Worm (Caenorhabditis elegans) whole organism, young adult: Measurements from ENCODE around the gene C49C8.5.

Experiments
- B0336.3 ChIP-seq: fragments of 200-800 bp; sonication (Bioruptor generic); IDR thresholded peaks from 2 replicates; pipeline ENCODE4 v1.3.6; 2022; ENCODE audit warnings: missing genetic modification characterization, missing compliant biosample characterization
- F10E7.11 ChIP-seq: sonication (generic microtip); optimal IDR thresholded peaks from 2 replicates; lab custom pipeline; 2017; ENCODE audit warnings: mild to moderate bottlenecking, missing genetic modification characterization, moderate library complexity, missing compliant biosample characterization
- F22D6.2 ChIP-seq: sonication (generic microtip); optimal IDR thresholded peaks from 2 replicates; lab custom pipeline; 2016; ENCODE audit warnings: mild to moderate bottlenecking, missing genetic modification characterization, missing compliant biosample characterization
- F49E8.2 ChIP-seq: sonication (generic microtip); optimal IDR thresholded peaks from 3 replicates; lab custom pipeline; 2017; ENCODE audit warnings: missing genetic modification characterization, mild to moderate bottlenecking, missing compliant biosample characterization, antibody characterized with exemption, moderate library complexity; ENCODE audit not compliant: insufficient read depth
- K11D2.4 ChIP-seq: fragments of 200-800 bp; sonication (Bioruptor generic); IDR thresholded peaks from 2 replicates; pipeline ENCODE4 v1.3.6; 2022; ENCODE audit warnings: missing genetic modification reagents, missing genetic modification characterization, missing compliant biosample characterization
- K12H6.12 ChIP-seq: fragments of 200-800 bp; sonication (Bioruptor generic); optimal IDR thresholded peaks from 2 replicates; lab custom pipeline; 2018; ENCODE audit warnings: mild to moderate bottlenecking, missing genetic modification characterization, missing compliant biosample characterization
- Y53G8AR.9 ChIP-seq: fragments of 200-800 bp; sonication (Bioruptor generic); conservative IDR thresholded peaks from 2 replicates; pipeline ENCODE4 v1.3.6; 2022; ENCODE audit warnings: missing genetic modification reagents, missing genetic modification characterization, missing compliant biosample characterization
- Y67H2A.10 ChIP-seq: fragments of 200-800 bp; sonication (Bioruptor generic); conservative IDR thresholded peaks from 2 replicates; pipeline ENCODE4 v1.3.6; 2022; ENCODE audit warnings: missing genetic modification reagents, missing genetic modification characterization, missing compliant biosample characterization
- Y79H2A.3 ChIP-seq: fragments of 200-800 bp; sonication (Bioruptor generic); conservative IDR thresholded peaks from 2 replicates; pipeline ENCODE4 v1.3.6; 2022; ENCODE audit warnings: missing genetic modification reagents, missing genetic modification characterization, missing compliant biosample characterization
- ama-1 ChIP-seq, 3 experiments: fragments of 150-350 bp in 1 of 3; sonication (generic microtip) in 2 of 3; optimal IDR thresholded peaks; 2 replicates each; lab custom pipeline; 2014 to 2018; ENCODE audit warnings: missing biosample characterization in 2 of 3, missing genetic modification characterization in 2 of 3, missing genetic modification reagents in 2 of 3
- atf-7 ChIP-seq: sonication (generic microtip); optimal IDR thresholded peaks from 2 replicates; lab custom pipeline; 2017; ENCODE audit warnings: mild to moderate bottlenecking, missing genetic modification characterization, missing compliant biosample characterization
- athp-1 ChIP-seq: sonication (generic microtip); optimal IDR thresholded peaks from 2 replicates; lab custom pipeline; 2017; ENCODE audit warnings: mild to moderate bottlenecking, missing genetic modification characterization, missing compliant biosample characterization
- attf-5 ChIP-seq: fragments of 200-800 bp; sonication (Bioruptor generic); optimal IDR thresholded peaks from 2 replicates; lab custom pipeline; 2018; ENCODE audit warnings: mild to moderate bottlenecking, missing genetic modification characterization, missing compliant biosample characterization
- bed-2 ChIP-seq: fragments of 200-800 bp; sonication (Bioruptor generic); IDR thresholded peaks from 2 replicates; pipeline ENCODE4 v1.3.6; 2022; ENCODE audit warnings: missing genetic modification reagents, missing genetic modification characterization, missing compliant biosample characterization
- cebp-1 ChIP-seq, 2 experiments: fragments of 200-800 bp in 1 of 2; sonication (Bioruptor generic) in 1 of 2; sonication (generic microtip) in 1 of 2; IDR thresholded peaks in 1 of 2; optimal IDR thresholded peaks in 1 of 2; 2 replicates each; pipeline versions ENCODE4 v1.3.6 to Lab custom; 2017 to 2022; ENCODE audit warnings: missing compliant biosample characterization in 2 of 2, missing genetic modification characterization in 2 of 2, mild to moderate bottlenecking in 1 of 2, missing genetic modification reagents in 1 of 2, moderate library complexity in 1 of 2
- ceh-100 ChIP-seq: fragments of 200-800 bp; sonication (Bioruptor generic); IDR thresholded peaks from 2 replicates; pipeline ENCODE4 v1.3.6; 2022; ENCODE audit warnings: missing genetic modification reagents, missing genetic modification characterization, missing compliant biosample characterization
- ceh-40 ChIP-seq: fragments of 200-800 bp; sonication (Bioruptor generic); IDR thresholded peaks from 2 replicates; pipeline ENCODE4 v1.3.6; 2022; ENCODE audit warnings: missing genetic modification characterization, missing compliant biosample characterization
- ceh-91 ChIP-seq: fragments of 200-800 bp; sonication (Bioruptor generic); IDR thresholded peaks from 2 replicates; pipeline ENCODE4 v1.3.6; 2022; ENCODE audit warnings: missing genetic modification reagents, missing genetic modification characterization, missing compliant biosample characterization
- chd-7 ChIP-seq: sonication (generic microtip); optimal IDR thresholded peaks from 2 replicates; lab custom pipeline; 2016; ENCODE audit warnings: mild to moderate bottlenecking, missing genetic modification characterization, moderate library complexity, missing compliant biosample characterization
- egl-18 ChIP-seq: fragments of 200-800 bp; sonication (Bioruptor generic); IDR thresholded peaks from 2 replicates; pipeline ENCODE4 v1.3.6; 2022; ENCODE audit warnings: missing genetic modification reagents, missing genetic modification characterization, missing compliant biosample characterization
- egl-44 ChIP-seq: fragments of 200-800 bp; sonication (Bioruptor generic); IDR thresholded peaks from 2 replicates; pipeline ENCODE4 v1.3.6; 2022; ENCODE audit warnings: missing genetic modification reagents, missing genetic modification characterization, missing compliant biosample characterization
- gei-17 ChIP-seq: fragments of 200-800 bp; sonication (Bioruptor generic); optimal IDR thresholded peaks from 2 replicates; lab custom pipeline; 2018; ENCODE audit warnings: mild to moderate bottlenecking, missing genetic modification characterization, missing compliant biosample characterization
- him-1 ChIP-seq: sonication (generic microtip); optimal IDR thresholded peaks from 2 replicates; lab custom pipeline; 2016; ENCODE audit warnings: missing genotype, missing genetic modification reagents, missing genetic modification characterization, missing compliant biosample characterization
- hlh-26 ChIP-seq: fragments of 200-800 bp; sonication (Bioruptor generic); conservative IDR thresholded peaks from 2 replicates; pipeline ENCODE4 v1.3.6; 2022; ENCODE audit warnings: missing genetic modification reagents, missing genetic modification characterization, missing compliant biosample characterization
- hmg-1.2 ChIP-seq: fragments of 200-800 bp; sonication (Bioruptor generic); IDR thresholded peaks from 2 replicates; pipeline ENCODE4 v1.3.6; 2022; ENCODE audit warnings: missing genetic modification reagents, missing genetic modification characterization, missing compliant biosample characterization
- hmg-20 ChIP-seq: fragments of 200-800 bp; sonication (Bioruptor generic); IDR thresholded peaks from 2 replicates; pipeline ENCODE4 v1.3.6; 2022; ENCODE audit warnings: missing genetic modification reagents, missing genetic modification characterization, missing compliant biosample characterization
- lin-35 ChIP-seq, 3 experiments: fragments of 150-350 bp in 2 of 3; sonication (generic microtip) in 1 of 3; optimal IDR thresholded peaks; 2 replicates each; lab custom pipeline; 2014 to 2018; ENCODE audit warnings: missing biosample characterization in 3 of 3, missing genetic modification characterization in 3 of 3, missing genetic modification reagents in 3 of 3
- madf-6 ChIP-seq: fragments of 200-800 bp; sonication (Bioruptor generic); IDR thresholded peaks from 2 replicates; pipeline ENCODE4 v1.3.6; 2022; ENCODE audit warnings: missing genetic modification reagents, missing genetic modification characterization, missing compliant biosample characterization
- mcd-1 ChIP-seq: fragments of 200-800 bp; sonication (Bioruptor generic); IDR thresholded peaks from 2 replicates; pipeline ENCODE4 v1.3.6; 2022; ENCODE audit warnings: missing genetic modification reagents, missing genetic modification characterization, missing compliant biosample characterization
- nhr-120 ChIP-seq: fragments of 200-800 bp; sonication (Bioruptor generic); IDR thresholded peaks from 2 replicates; pipeline ENCODE4 v1.3.6; 2022; ENCODE audit warnings: missing genetic modification characterization, missing compliant biosample characterization
- nhr-27 ChIP-seq: fragments of 200-800 bp; sonication (Bioruptor generic); optimal IDR thresholded peaks from 2 replicates; lab custom pipeline; 2018; ENCODE audit warnings: mild to moderate bottlenecking, missing genetic modification characterization, moderate library complexity, missing compliant biosample characterization
- rec-8 ChIP-seq, 2 experiments: sonication (generic microtip); optimal IDR thresholded peaks; 2 replicates each; lab custom pipeline; 2016; ENCODE audit warnings: mild to moderate bottlenecking in 2 of 2, missing genetic modification characterization in 2 of 2, missing genetic modification reagents in 2 of 2, missing genotype in 2 of 2, missing biosample characterization in 1 of 2, missing compliant biosample characterization in 1 of 2, moderate library complexity in 1 of 2
- rpc-1 ChIP-seq, 2 experiments: fragments of 150-350 bp in 1 of 2; sonication (generic microtip) in 1 of 2; optimal IDR thresholded peaks; 2 replicates each; lab custom pipeline; 2014 to 2018; ENCODE audit warnings: missing biosample characterization in 1 of 2, missing genetic modification characterization in 1 of 2, missing genetic modification reagents in 1 of 2, missing genotype in 1 of 2
- snpc-4 ChIP-seq, 5 experiments: fragments of 150-350 bp in 1 of 5; sonication (generic microtip) in 4 of 5; optimal IDR thresholded peaks; 2 replicates each; lab custom pipeline; 2014 to 2018; ENCODE audit warnings: missing genetic modification characterization in 5 of 5, missing biosample characterization in 3 of 5, antibody characterized with exemption in 2 of 5, mild to moderate bottlenecking in 2 of 5, missing compliant biosample characterization in 2 of 5, missing genotype in 2 of 5, moderate library complexity in 2 of 5, missing genetic modification reagents in 1 of 5
- somi-1 ChIP-seq: fragments of 200-800 bp; sonication (Bioruptor generic); optimal IDR thresholded peaks from 2 replicates; lab custom pipeline; 2018; ENCODE audit warnings: mild to moderate bottlenecking, missing genetic modification characterization, missing compliant biosample characterization
- zfh-2 ChIP-seq: fragments of 200-800 bp; sonication (Bioruptor generic); conservative IDR thresholded peaks from 2 replicates; pipeline ENCODE4 v1.3.6; 2022; ENCODE audit warnings: missing genetic modification reagents, missing genetic modification characterization, missing compliant biosample characterization
- ztf-18 ChIP-seq: sonication (generic microtip); optimal IDR thresholded peaks from 2 replicates; lab custom pipeline; 2016; ENCODE audit warnings: missing genotype, mild to moderate bottlenecking, missing genetic modification characterization, missing compliant biosample characterization
- ztf-25 ChIP-seq: fragments of 200-800 bp; sonication (Bioruptor generic); IDR thresholded peaks from 2 replicates; pipeline ENCODE4 v1.3.6; 2022; ENCODE audit warnings: missing genetic modification reagents, missing genetic modification characterization, missing compliant biosample characterization
- ztf-26 ChIP-seq: sonication (generic microtip); optimal IDR thresholded peaks from 2 replicates; lab custom pipeline; 2017; ENCODE audit warnings: missing genetic modification characterization, missing compliant biosample characterization
- ztf-28 ChIP-seq: fragments of 200-800 bp; sonication (Bioruptor generic); IDR thresholded peaks from 2 replicates; pipeline ENCODE4 v1.3.6; 2022; ENCODE audit warnings: missing genetic modification reagents, missing genetic modification characterization, missing compliant biosample characterization

The C49C8.5 gene

ce11 chrIV:8631033-8631432 lies 22.4 kb downstream of the C49C8.5 start, which contains the start of gene dgk-4:
Gene dgk-4 (plus strand): TSS chrIV:8631333.
- TF ChIP-seq ama-1 (optimal IDR thresholded peaks at IDR 0.05; lab: Kevin White, UChicago) (no peak), ama-1 (GFP tag; optimal IDR thresholded peaks at IDR 0.05; lab: Kevin White, UChicago) (no peak), ceh-91 (GFP tag; lab: Robert Waterston, UW) (no peak), athp-1 (no peak), ceh-40 (GFP tag; lab: Robert Waterston, UW) (no peak), gei-17 (no peak), Y79H2A.3 (GFP tag; lab: Robert Waterston, UW) (no peak), ztf-18 (no peak), egl-44 (GFP tag; lab: Robert Waterston, UW) (no peak)

- TF ChIP-seq B0336.3, result no peak
- no peak for TF ChIP-seq rec-8 (tag; optimal IDR thresholded peaks at IDR 0.05; lab: Kevin White, UChicago)
- TF ChIP-seq F22D6.2 (tag; lab: Kevin White, UChicago), result no peak
These were observed 23.2 kb downstream of the C49C8.5 start for ce11 chrIV:8630243-8630642.

- peak; percentile 81 for TF ChIP-seq zfh-2 (GFP tag; lab: Robert Waterston, UW)
- TF ChIP-seq ztf-18, result no peak
- TF ChIP-seq chd-7 (tag; lab: Kevin White, UChicago), result peak; percentile 53
- TF ChIP-seq hmg-1.2 (GFP tag; lab: Robert Waterston, UW), result peak; percentile 58; the same call in 1 of the 2 replicates
- TF ChIP-seq ceh-40 (GFP tag; lab: Robert Waterston, UW), result no peak
- peak in 1 of 3 experiments; percentile 73 for TF ChIP-seq lin-35 (GFP tag; optimal IDR thresholded peaks at IDR 0.05; lab: Kevin White, UChicago)
- TF ChIP-seq K12H6.12, result peak; percentile 77
- no peak for TF ChIP-seq madf-6
- TF ChIP-seq rpc-1 (optimal IDR thresholded peaks at IDR 0.05; lab: Kevin White, UChicago), result no peak
- TF ChIP-seq rpc-1 (tag; optimal IDR thresholded peaks at IDR 0.05; lab: Kevin White, UChicago), result no peak
- no peak for TF ChIP-seq cebp-1 (GFP tag; IDR thresholded peaks at IDR 0.05; lab: Robert Waterston, UW)
- TF ChIP-seq cebp-1 (tag; optimal IDR thresholded peaks at IDR 0.05; lab: Kevin White, UChicago), result peak; percentile 25
- peak; percentile 23 for TF ChIP-seq attf-5
- peak; percentile 4 for TF ChIP-seq somi-1 (GFP tag; lab: Kevin White, UChicago)
- 0 out of 2 replicates have a peak, but pooled peaks have one; percentile 21 for TF ChIP-seq mcd-1 (GFP tag; lab: Robert Waterston, UW)
- no peak for TF ChIP-seq F49E8.2 (tag; lab: Kevin White, UChicago)
- TF ChIP-seq nhr-120 (GFP tag; lab: Robert Waterston, UW), result no peak
These were observed 23.8 kb downstream of the C49C8.5 start for ce11 chrIV:8629609-8630052.

- 0 out of 2 replicates have a peak, but pooled peaks have one; percentile 25 for TF ChIP-seq Y53G8AR.9 (GFP tag; lab: Robert Waterston, UW)
- TF ChIP-seq K11D2.4 (GFP tag; lab: Robert Waterston, UW), result no peak
- no peak for TF ChIP-seq nhr-27 (tag; lab: Kevin White, UChicago)
These were observed 25.2 kb downstream of the C49C8.5 start for ce11 chrIV:8628262-8628661.

- no peak for TF ChIP-seq Y67H2A.10
- no peak for TF ChIP-seq ztf-26 (tag; lab: Kevin White, UChicago)
- TF ChIP-seq cebp-1 (GFP tag; IDR thresholded peaks at IDR 0.05; lab: Robert Waterston, UW), result no peak
- TF ChIP-seq cebp-1 (tag; optimal IDR thresholded peaks at IDR 0.05; lab: Kevin White, UChicago), result peak; percentile 31
- TF ChIP-seq atf-7 (tag; lab: Kevin White, UChicago), result no peak
- TF ChIP-seq ceh-100 (GFP tag; lab: Robert Waterston, UW), result no peak
- no peak for TF ChIP-seq him-1 (tag; lab: Kevin White, UChicago)
- no peak for TF ChIP-seq hlh-26
- TF ChIP-seq ztf-28, result no peak
- no peak for TF ChIP-seq bed-2 (GFP tag; lab: Robert Waterston, UW)
- no peak for TF ChIP-seq snpc-4 (GFP tag; optimal IDR thresholded peaks at IDR 0.05; lab: Kevin White, UChicago)
- peak in 3 of 4 experiments; percentile 9 to 29 (median 11) for TF ChIP-seq snpc-4 (tag; optimal IDR thresholded peaks at IDR 0.05; lab: Kevin White, UChicago)
- TF ChIP-seq ztf-25 (GFP tag; lab: Robert Waterston, UW), result 0 out of 2 replicates have a peak, but pooled peaks have one; percentile 17
- TF ChIP-seq F10E7.11 (tag; lab: Kevin White, UChicago), result no peak
- no peak for TF ChIP-seq egl-18 (GFP tag; lab: Robert Waterston, UW)
- TF ChIP-seq attf-5, result peak; percentile 47
- no peak for TF ChIP-seq hmg-20 (GFP tag; lab: Robert Waterston, UW)
These were observed 26.1 kb downstream of the C49C8.5 start, which contains the start of gene F42A9.11 for ce11 chrIV:8627328-8627727. Gene F42A9.11 (plus strand): TSS chrIV:8627637.
